Fruit fly (Drosophila melanogaster) whole organism, wandering third instar larva: ENCODE measurements around the gene AlaRS.

ENCODE experiments used
- Dfd ChIP-seq: fragments of >200 bp; optimal IDR thresholded peaks from 2 replicates; lab custom pipeline; 2017; ENCODE audit warnings: missing biosample characterization, missing genetic modification characterization
- Mio ChIP-seq: sonication (Bioruptor generic); optimal IDR thresholded peaks from 2 replicates; lab custom pipeline; 2016; ENCODE audit warnings: missing biosample characterization, missing genetic modification characterization
- OdsH ChIP-seq: fragments of 200-800 bp; sonication (Bioruptor generic); optimal IDR thresholded peaks from 2 replicates; lab custom pipeline; 2016; ENCODE audit warnings: missing biosample characterization, mild to moderate bottlenecking, missing genetic modification characterization
- lola ChIP-seq: fragments of >200 bp; optimal IDR thresholded peaks from 2 replicates; lab custom pipeline; 2017; ENCODE audit warnings: missing biosample characterization, missing genetic modification characterization

- no peak for TF ChIP-seq OdsH (GFP tag; lab: Kevin White, UChicago)
- TF ChIP-seq Dfd, result no peak
- TF ChIP-seq lola (GFP tag; lab: Kevin White, UChicago), result no peak
- no peak for TF ChIP-seq Mio
Measured at dm6 chr2L:8414887-8415883, 33.6 kb upstream of the AlaRS start, which contains the start of the genes CG13398 and Akap200.
